Fruit fly (Drosophila melanogaster) whole organism, embryonic: ENCODE results near the gene Ptp99A.

Experiments
- B-H2 ChIP-seq: fragments of 200-800 bp; sonication (Bioruptor generic); optimal IDR thresholded peaks from 2 replicates; lab custom pipeline; 2018; ENCODE audit warnings: missing biosample characterization, mild to moderate bottlenecking, missing genetic modification characterization
- Blimp-1 ChIP-seq: fragments of 200-800 bp; sonication (Bioruptor generic); optimal IDR thresholded peaks from 3 replicates; lab custom pipeline; 2018; ENCODE audit warnings: missing biosample characterization, missing genetic modification characterization, mild to moderate bottlenecking, moderate library complexity, missing genetic modification reagents
- CG1024 ChIP-seq: fragments of 200-800 bp; sonication (Bioruptor generic); IDR thresholded peaks from 2 replicates; pipeline ENCODE4 v1.3.6; 2022; ENCODE audit warnings: missing biosample characterization, missing genetic modification characterization
- CG10431 ChIP-seq: fragments of 200-800 bp; sonication (Bioruptor generic); optimal IDR thresholded peaks from 3 replicates; lab custom pipeline; 2018; ENCODE audit warnings: missing biosample characterization, mild to moderate bottlenecking, missing genetic modification characterization
- CG11398 ChIP-seq: fragments of 200-800 bp; sonication (Bioruptor generic); optimal IDR thresholded peaks from 2 replicates; lab custom pipeline; 2016; ENCODE audit warnings: missing biosample characterization, missing genetic modification characterization
- CG12299 ChIP-seq: fragments of 200-800 bp; sonication (Bioruptor generic); optimal IDR thresholded peaks from 2 replicates; lab custom pipeline; 2018; ENCODE audit warnings: missing biosample characterization, mild to moderate bottlenecking, missing genetic modification characterization
- CG12659 ChIP-seq: fragments of 200-800 bp; sonication (Bioruptor generic); optimal IDR thresholded peaks from 3 replicates; lab custom pipeline; 2017; ENCODE audit warnings: mild to moderate bottlenecking, missing biosample characterization, missing genetic modification reagents, missing genetic modification characterization
- CG13424 ChIP-seq: fragments of 200-800 bp; sonication (Bioruptor generic); optimal IDR thresholded peaks from 2 replicates; lab custom pipeline; 2019; ENCODE audit warnings: missing biosample characterization, mild to moderate bottlenecking, missing genetic modification characterization, moderate library complexity
- CG14014 ChIP-seq: fragments of 200-800 bp; sonication (Bioruptor generic); IDR thresholded peaks from 2 replicates; pipeline ENCODE4 v1.3.6; 2022; ENCODE audit warnings: missing biosample characterization, missing genetic modification characterization
- CG14710 ChIP-seq: fragments of 200-800 bp; sonication (Bioruptor generic); optimal IDR thresholded peaks from 3 replicates; lab custom pipeline; 2019; ENCODE audit warnings: missing biosample characterization, mild to moderate bottlenecking, missing genetic modification characterization, moderate library complexity
- CG1603 ChIP-seq: fragments of 200-800 bp; sonication (Bioruptor generic); optimal IDR thresholded peaks from 2 replicates; lab custom pipeline; 2019; ENCODE audit warnings: missing biosample characterization, mild to moderate bottlenecking, missing genetic modification characterization, moderate library complexity
- CG16863 ChIP-seq: fragments of 200-800 bp; sonication (Bioruptor generic); optimal IDR thresholded peaks from 3 replicates; lab custom pipeline; 2016; ENCODE audit warnings: missing biosample characterization, missing genetic modification characterization
- CG18599 ChIP-seq: fragments of 200-800 bp; sonication (Bioruptor generic); optimal IDR thresholded peaks from 3 replicates; lab custom pipeline; 2017; ENCODE audit warnings: missing biosample characterization, missing genetic modification characterization, mild to moderate bottlenecking, moderate library complexity, missing genetic modification reagents
- CG32767 ChIP-seq: fragments of 200-800 bp; sonication (Bioruptor generic); IDR thresholded peaks from 2 replicates; pipeline ENCODE4 v1.3.6; 2022; ENCODE audit warnings: missing biosample characterization, missing genetic modification characterization
- CG32772 ChIP-seq: fragments of 200-800 bp; sonication (Bioruptor generic); IDR thresholded peaks from 2 replicates; pipeline ENCODE4 v1.3.6; 2022; ENCODE audit warnings: missing biosample characterization, missing genetic modification characterization
- CG33557 ChIP-seq: fragments of 200-800 bp; sonication (Bioruptor generic); optimal IDR thresholded peaks from 2 replicates; lab custom pipeline; 2019; ENCODE audit warnings: missing biosample characterization, mild to moderate bottlenecking, missing genetic modification characterization, moderate library complexity
- CG3407 ChIP-seq: fragments of 200-800 bp; sonication (Bioruptor generic); optimal IDR thresholded peaks from 2 replicates; lab custom pipeline; 2018; ENCODE audit warnings: missing biosample characterization, mild to moderate bottlenecking, missing genetic modification characterization
- CG3726 ChIP-seq: fragments of 200-800 bp; sonication (Bioruptor generic); IDR thresholded peaks from 3 replicates; pipeline ENCODE4, ENCODE4 v1.3.6; 2022; ENCODE audit warnings: missing biosample characterization, missing genetic modification characterization
- CG4282 ChIP-seq: fragments of 200-800 bp; sonication (Bioruptor generic); optimal IDR thresholded peaks from 2 replicates; lab custom pipeline; 2016; ENCODE audit warnings: missing biosample characterization, missing genetic modification characterization
- CG6813 ChIP-seq: fragments of 200-800 bp; sonication (Bioruptor generic); optimal IDR thresholded peaks from 2 replicates; lab custom pipeline; 2017; ENCODE audit warnings: missing biosample characterization, missing genetic modification characterization, mild to moderate bottlenecking, moderate library complexity, missing genetic modification reagents
- CG8944 ChIP-seq: fragments of 200-800 bp; sonication (Bioruptor generic); optimal IDR thresholded peaks from 3 replicates; lab custom pipeline; 2016; ENCODE audit warnings: missing biosample characterization, missing genetic modification characterization
- CTCF ChIP-seq: fragments of 200-800 bp; sonication (Bioruptor generic); optimal IDR thresholded peaks from 2 replicates; lab custom pipeline; 2017; ENCODE audit warnings: missing biosample characterization, mild to moderate bottlenecking, missing genetic modification characterization, moderate library complexity
- Camta ChIP-seq: fragments of 200-800 bp; sonication (Bioruptor generic); optimal IDR thresholded peaks from 2 replicates; lab custom pipeline; 2016; ENCODE audit warnings: missing biosample characterization, missing genetic modification characterization
- Dll ChIP-seq: fragments of 200-800 bp; sonication (Bioruptor generic); IDR thresholded peaks from 4 replicates; pipeline ENCODE4 v1.3.6; 2022; ENCODE audit warnings: missing biosample characterization, missing genetic modification characterization; ENCODE audit not compliant: partially characterized antibody
- Doc3 ChIP-seq: fragments of 200-800 bp; sonication (Bioruptor generic); IDR thresholded peaks from 3 replicates; pipeline ENCODE4 v1.3.6; 2022; ENCODE audit warnings: missing biosample characterization, missing genetic modification characterization; ENCODE audit not compliant: partially characterized antibody
- Dp ChIP-seq: fragments of 200-800 bp; sonication (Bioruptor generic); optimal IDR thresholded peaks from 2 replicates; lab custom pipeline; 2018; ENCODE audit warnings: missing biosample characterization, mild to moderate bottlenecking, missing genetic modification characterization, moderate library complexity
- Fer3 ChIP-seq: fragments of 200-800 bp; sonication (Bioruptor generic); optimal IDR thresholded peaks from 2 replicates; lab custom pipeline; 2018; ENCODE audit warnings: missing biosample characterization, mild to moderate bottlenecking, missing genetic modification characterization, moderate library complexity
- HLH54F ChIP-seq: fragments of 200-800 bp; sonication (Bioruptor generic); optimal IDR thresholded peaks from 3 replicates; lab custom pipeline; 2016; ENCODE audit warnings: missing biosample characterization, missing genetic modification characterization
- Jarid2 ChIP-seq: fragments of 200-800 bp; sonication (Bioruptor generic); optimal IDR thresholded peaks from 3 replicates; lab custom pipeline; 2017; ENCODE audit warnings: mild to moderate bottlenecking, missing biosample characterization, missing genetic modification reagents, missing genetic modification characterization
- Lhr ChIP-seq: fragments of 200-800 bp; sonication (Bioruptor generic); optimal IDR thresholded peaks from 3 replicates; lab custom pipeline; 2017; ENCODE audit warnings: mild to moderate bottlenecking, missing biosample characterization, missing genetic modification reagents, missing genetic modification characterization
- Mes4 ChIP-seq: fragments of 200-800 bp; sonication (Bioruptor generic); optimal IDR thresholded peaks from 2 replicates; lab custom pipeline; 2016; ENCODE audit warnings: missing biosample characterization, missing genetic modification characterization
- Mrtf ChIP-seq: fragments of 200-800 bp; sonication (Bioruptor generic); IDR thresholded peaks from 3 replicates; pipeline ENCODE4 v1.3.6; 2022; ENCODE audit warnings: missing biosample characterization, missing genetic modification characterization
- Opbp ChIP-seq: fragments of 200-800 bp; sonication (Bioruptor generic); IDR thresholded peaks from 3 replicates; pipeline ENCODE4 v1.3.6; 2022; ENCODE audit warnings: missing biosample characterization, missing genetic modification characterization; ENCODE audit not compliant: partially characterized antibody
- ato ChIP-seq: fragments of 200-800 bp; sonication (Bioruptor generic); IDR thresholded peaks from 2 replicates; pipeline ENCODE4 v1.3.6; 2022; ENCODE audit warnings: missing biosample characterization, missing genetic modification characterization; ENCODE audit not compliant: partially characterized antibody
- ci ChIP-seq: fragments of 200-800 bp; sonication (Bioruptor generic); IDR thresholded peaks from 3 replicates; pipeline ENCODE4 v1.3.6; 2022; ENCODE audit warnings: missing biosample characterization, missing genetic modification characterization
- fd64A ChIP-seq: fragments of 200-800 bp; sonication (Bioruptor generic); optimal IDR thresholded peaks from 3 replicates; lab custom pipeline; 2018; ENCODE audit warnings: missing biosample characterization, mild to moderate bottlenecking, missing genetic modification characterization
- h ChIP-seq: fragments of >200 bp; optimal IDR thresholded peaks from 2 replicates; lab custom pipeline; 2017
- jing ChIP-seq: fragments of 200-800 bp; sonication (Bioruptor generic); optimal IDR thresholded peaks from 2 replicates; lab custom pipeline; 2018; ENCODE audit warnings: missing biosample characterization, mild to moderate bottlenecking, missing genetic modification characterization
- lola ChIP-seq, 3 experiments: fragments of >200 bp in 2 of 3; fragments of 200-800 bp in 1 of 3; sonication (Bioruptor generic) in 1 of 3; optimal IDR thresholded peaks; 2 replicates each; lab custom pipeline; 2017 to 2019; ENCODE audit warnings: missing biosample characterization in 3 of 3, missing genetic modification characterization in 3 of 3, mild to moderate bottlenecking in 1 of 3, moderate library complexity in 1 of 3
- maf-S ChIP-seq: fragments of 200-800 bp; sonication (Bioruptor generic); optimal IDR thresholded peaks from 2 replicates; lab custom pipeline; 2016; ENCODE audit warnings: missing biosample characterization, missing genetic modification characterization
- mirr ChIP-seq: fragments of 200-800 bp; sonication (Bioruptor generic); optimal IDR thresholded peaks from 3 replicates; lab custom pipeline; 2018; ENCODE audit warnings: missing biosample characterization, mild to moderate bottlenecking, missing genetic modification characterization
- nerfin-2 ChIP-seq: fragments of 200-800 bp; sonication (Bioruptor generic); IDR thresholded peaks from 2 replicates; pipeline ENCODE4 v1.3.6; 2022; ENCODE audit warnings: missing biosample characterization, missing genetic modification characterization; ENCODE audit not compliant: partially characterized antibody
- pho ChIP-seq: fragments of 200-800 bp; sonication (Bioruptor generic); optimal IDR thresholded peaks from 2 replicates; lab custom pipeline; 2016; ENCODE audit warnings: missing biosample characterization, missing genetic modification characterization
- pros ChIP-seq: fragments of 200-800 bp; sonication (Bioruptor generic); optimal IDR thresholded peaks from 3 replicates; lab custom pipeline; 2019; ENCODE audit warnings: missing biosample characterization, mild to moderate bottlenecking, missing genetic modification characterization, moderate library complexity
- ranshi ChIP-seq: fragments of 200-800 bp; sonication (Bioruptor generic); IDR thresholded peaks from 2 replicates; pipeline ENCODE4 v1.3.6; 2022; ENCODE audit warnings: missing biosample characterization, missing genetic modification characterization
- row ChIP-seq: fragments of 200-800 bp; sonication (Bioruptor generic); IDR thresholded peaks from 3 replicates; pipeline ENCODE4 v1.3.6; 2022; ENCODE audit warnings: missing biosample characterization, missing genetic modification characterization
- scrt ChIP-seq: fragments of 200-800 bp; sonication (Bioruptor generic); optimal IDR thresholded peaks from 2 replicates; lab custom pipeline; 2018; ENCODE audit warnings: missing biosample characterization, mild to moderate bottlenecking, missing genetic modification characterization, moderate library complexity
- sisA ChIP-seq: fragments of 200-800 bp; sonication (Bioruptor generic); IDR thresholded peaks from 2 replicates; pipeline ENCODE4 v1.3.6; 2022; ENCODE audit warnings: missing biosample characterization, missing genetic modification characterization
- stwl ChIP-seq: fragments of 200-800 bp; sonication (Bioruptor generic); optimal IDR thresholded peaks from 3 replicates; lab custom pipeline; 2018; ENCODE audit warnings: missing biosample characterization, mild to moderate bottlenecking, missing genetic modification characterization, moderate library complexity
- tx ChIP-seq: fragments of 200-800 bp; sonication (Bioruptor generic); optimal IDR thresholded peaks from 2 replicates; lab custom pipeline; 2016; ENCODE audit warnings: missing biosample characterization, missing genetic modification characterization
- unpg ChIP-seq: fragments of 200-800 bp; sonication (Bioruptor generic); optimal IDR thresholded peaks from 3 replicates; lab custom pipeline; 2018; ENCODE audit warnings: missing biosample characterization, mild to moderate bottlenecking, missing genetic modification characterization, moderate library complexity

Ptp99A gene

dm6 chr3R:29478952-29479538 is 101.6 kb downstream of the Ptp99A start (continued):
- TF ChIP-seq CG33557 (GFP tag; lab: Kevin White, UChicago) (no peak), Jarid2 (GFP tag; lab: Kevin White, UChicago) (peak; percentile 76), maf-S (GFP tag; lab: Kevin White, UChicago) (no peak), Mrtf (GFP tag; lab: Robert Waterston, UW) (peak; percentile 57; the same call in 2 of the 3 replicates), CG11398 (GFP tag; lab: Kevin White, UChicago) (no peak), stwl (tag; lab: Kevin White, UChicago) (no peak), row (GFP tag; lab: Robert Waterston, UW) (peak; percentile 79), CG12659 (peak; percentile 46), mirr (peak; percentile 19), tx (GFP tag; lab: Kevin White, UChicago) (no peak), sisA (GFP tag; lab: Robert Waterston, UW) (peak; percentile 74), CG32772 (0 out of 2 replicates have a peak, but pooled peaks have one; percentile 6), Dp (GFP tag; lab: Kevin White, UChicago) (no peak), pho (peak; percentile 10), scrt (GFP tag; lab: Kevin White, UChicago) (peak; percentile 45), CG1024 (GFP tag; lab: Robert Waterston, UW) (no peak; the same call in 1 of the 2 replicates), Mes4 (peak; percentile 1), CTCF (GFP tag; lab: Kevin White, UChicago) (peak; percentile 32), HLH54F (GFP tag; lab: Kevin White, UChicago) (peak; percentile 20), CG32767 (0 out of 2 replicates have a peak, but pooled peaks have one; percentile 15), B-H2 (GFP tag; lab: Kevin White, UChicago) (peak; percentile 52), pros (no peak), CG12299 (tag; lab: Kevin White, UChicago) (peak; percentile 16), Doc3 (GFP tag; lab: Robert Waterston, UW) (no peak), ato (GFP tag; lab: Robert Waterston, UW) (no peak), lola (GFP tag; optimal IDR thresholded peaks at IDR 0.05; lab: Kevin White, UChicago) (no peak), CG4282 (GFP tag; lab: Kevin White, UChicago) (no peak), Camta (GFP tag; lab: Kevin White, UChicago) (no peak), CG1603 (peak; percentile 41), CG16863 (GFP tag; lab: Kevin White, UChicago) (peak; percentile 7), CG8944 (no peak), jing (GFP tag; lab: Kevin White, UChicago) (no peak), CG14710 (tag; lab: Kevin White, UChicago) (no peak), CG3726 (no peak), Dll (GFP tag; lab: Robert Waterston, UW) (no peak), nerfin-2 (no peak)

dm6 chr3R:29479922-29480321 is 102.5 kb downstream of the Ptp99A start:
- peak; percentile 21; the same call in 1 of the 2 replicates for TF ChIP-seq CG14014 (GFP tag; lab: Robert Waterston, UW)
- TF ChIP-seq fd64A (GFP tag; lab: Kevin White, UChicago) = peak; percentile 68
- peak; percentile 40 for TF ChIP-seq CG18599 (GFP tag; lab: Kevin White, UChicago)
- TF ChIP-seq h (lab: Kevin White, UChicago) = no peak
- peak; percentile 66 for TF ChIP-seq CG6813
- TF ChIP-seq pros = no peak
- TF ChIP-seq ci (GFP tag; lab: Robert Waterston, UW) = peak; percentile 70; the same call in 2 of the 3 replicates
- TF ChIP-seq ranshi (GFP tag; lab: Robert Waterston, UW) = peak; percentile 10; the same call in 1 of the 2 replicates
- TF ChIP-seq unpg (GFP tag; lab: Kevin White, UChicago) = peak; percentile 20
- TF ChIP-seq Blimp-1 = peak; percentile 50
- peak; percentile 35 for TF ChIP-seq CG10431 (GFP tag; lab: Kevin White, UChicago)
- TF ChIP-seq Opbp (GFP tag; lab: Robert Waterston, UW) = no peak
- peak; percentile 24 for TF ChIP-seq Lhr
- TF ChIP-seq CG3407 (GFP tag; lab: Kevin White, UChicago) = peak; percentile 61
- peak; percentile 36 for TF ChIP-seq Fer3 (tag; lab: Kevin White, UChicago)
- peak; percentile 6 for TF ChIP-seq CG13424 (tag; lab: Kevin White, UChicago)
